Worm (Caenorhabditis elegans) whole organism, midembryonic: Measurements from ENCODE around the gene snf-9.

ENCODE experiments used
- T22C8.4 ChIP-seq: fragments of 200-800 bp; sonication (Bioruptor generic); IDR thresholded peaks from 2 replicates; pipeline ENCODE4 v1.3.6; 2022; ENCODE audit warnings: missing genetic modification characterization, missing compliant biosample characterization
- cog-1 ChIP-seq: sonication (generic microtip); optimal IDR thresholded peaks from 2 replicates; lab custom pipeline; 2016; ENCODE audit warnings: missing genetic modification characterization, missing compliant biosample characterization
- flt-1 ChIP-seq: fragments of 200-800 bp; sonication (Bioruptor generic); IDR thresholded peaks from 2 replicates; pipeline ENCODE4 v1.3.6; 2022; ENCODE audit warnings: missing genetic modification characterization, missing compliant biosample characterization
- klf-2 ChIP-seq: fragments of 200-800 bp; sonication (Bioruptor generic); conservative IDR thresholded peaks from 2 replicates; pipeline ENCODE4 v1.3.6; 2022; ENCODE audit warnings: missing genetic modification reagents, missing genetic modification characterization, missing compliant biosample characterization
- med-1 ChIP-seq: sonication (generic microtip); optimal IDR thresholded peaks from 2 replicates; lab custom pipeline; 2017; ENCODE audit warnings: missing genetic modification characterization, mild to moderate bottlenecking, missing compliant biosample characterization, antibody characterized with exemption, missing genetic modification reagents; ENCODE audit not compliant: insufficient read depth
- ref-1 ChIP-seq: fragments of 200-800 bp; sonication (Bioruptor generic); conservative IDR thresholded peaks from 2 replicates; pipeline ENCODE4 v1.3.6; 2022; ENCODE audit warnings: missing genetic modification reagents, missing genetic modification characterization, missing compliant biosample characterization
- tab-1 ChIP-seq: fragments of 200-800 bp; sonication (Bioruptor generic); IDR thresholded peaks from 2 replicates; pipeline ENCODE4 v1.3.6; 2022; ENCODE audit warnings: missing genetic modification characterization, missing compliant biosample characterization
- ztf-23 ChIP-seq: fragments of 200-800 bp; sonication (Bioruptor generic); IDR thresholded peaks from 2 replicates; pipeline ENCODE4 v1.3.6; 2022; ENCODE audit warnings: missing genetic modification reagents, missing genetic modification characterization, missing compliant biosample characterization
- ztf-29 ChIP-seq: fragments of 200-800 bp; sonication (Bioruptor generic); IDR thresholded peaks from 2 replicates; pipeline ENCODE4 v1.3.6; 2022; ENCODE audit warnings: missing genetic modification reagents, missing genetic modification characterization, missing compliant biosample characterization

- TF ChIP-seq flt-1 (GFP tag; lab: Robert Waterston, UW) = no peak
- TF ChIP-seq tab-1 = no peak
- no peak for TF ChIP-seq med-1 (GFP tag; lab: Kevin White, UChicago)
- TF ChIP-seq cog-1 (tag; lab: Kevin White, UChicago) = no peak
- no peak for TF ChIP-seq klf-2 (GFP tag; lab: Robert Waterston, UW)
- TF ChIP-seq ztf-23 (GFP tag; lab: Robert Waterston, UW) = no peak
- no peak for TF ChIP-seq ztf-29 (GFP tag; lab: Robert Waterston, UW)
- TF ChIP-seq T22C8.4 (GFP tag; lab: Robert Waterston, UW) = no peak
- no peak for TF ChIP-seq ref-1 (GFP tag; lab: Robert Waterston, UW)
Observed at ce11 chrIV:17268069-17268468, 43.9 kb upstream of the snf-9 start.
